Fruit fly (Drosophila melanogaster) whole organism, embryonic: ENCODE measurements around the gene Syn1.

Experiments used
- Bgb ChIP-seq: fragments of 200-800 bp; sonication (Bioruptor generic); IDR thresholded peaks from 2 replicates; pipeline ENCODE4 v1.3.6; 2022; ENCODE audit warnings: missing biosample characterization, missing genetic modification characterization; ENCODE audit not compliant: partially characterized antibody
- C15 ChIP-seq: fragments of 200-800 bp; sonication (Bioruptor generic); IDR thresholded peaks from 3 replicates; pipeline ENCODE4 v1.3.6; 2022; ENCODE audit warnings: missing biosample characterization, missing genetic modification characterization
- CG10565 ChIP-seq: fragments of 200-800 bp; sonication (Bioruptor generic); optimal IDR thresholded peaks from 3 replicates; lab custom pipeline; 2016; ENCODE audit warnings: missing biosample characterization, mild to moderate bottlenecking, missing genetic modification characterization
- CG11456 ChIP-seq: fragments of 200-800 bp; sonication (Bioruptor generic); IDR thresholded peaks from 3 replicates; pipeline ENCODE4 v1.3.6; 2022; ENCODE audit warnings: missing biosample characterization, missing genetic modification characterization
- CG13424 ChIP-seq: fragments of 200-800 bp; sonication (Bioruptor generic); optimal IDR thresholded peaks from 2 replicates; lab custom pipeline; 2019; ENCODE audit warnings: missing biosample characterization, mild to moderate bottlenecking, missing genetic modification characterization, moderate library complexity
- CG13624 ChIP-seq: fragments of 200-800 bp; sonication (Bioruptor generic); optimal IDR thresholded peaks from 2 replicates; lab custom pipeline; 2016; ENCODE audit warnings: missing biosample characterization, missing genetic modification characterization
- CG1603 ChIP-seq: fragments of 200-800 bp; sonication (Bioruptor generic); optimal IDR thresholded peaks from 2 replicates; lab custom pipeline; 2019; ENCODE audit warnings: missing biosample characterization, mild to moderate bottlenecking, missing genetic modification characterization, moderate library complexity
- CG1647 ChIP-seq: fragments of 200-800 bp; sonication (Bioruptor generic); optimal IDR thresholded peaks from 3 replicates; lab custom pipeline; 2016; ENCODE audit warnings: missing biosample characterization, missing genetic modification characterization
- CG16863 ChIP-seq: fragments of 200-800 bp; sonication (Bioruptor generic); optimal IDR thresholded peaks from 3 replicates; lab custom pipeline; 2016; ENCODE audit warnings: missing biosample characterization, missing genetic modification characterization
- CG17568 ChIP-seq: fragments of 200-800 bp; sonication (Bioruptor generic); optimal IDR thresholded peaks from 2 replicates; lab custom pipeline; 2018; ENCODE audit warnings: missing biosample characterization, mild to moderate bottlenecking, missing genetic modification characterization, moderate library complexity
- CG17829 ChIP-seq: fragments of 200-800 bp; optimal IDR thresholded peaks from 2 replicates; lab custom pipeline; 2019; ENCODE audit warnings: missing biosample characterization, mild to moderate bottlenecking, missing genetic modification characterization, moderate library complexity
- CG18599 ChIP-seq: fragments of 200-800 bp; sonication (Bioruptor generic); optimal IDR thresholded peaks from 3 replicates; lab custom pipeline; 2017; ENCODE audit warnings: missing biosample characterization, missing genetic modification characterization, mild to moderate bottlenecking, moderate library complexity, missing genetic modification reagents
- CG2116 ChIP-seq: fragments of 200-800 bp; sonication (Bioruptor generic); optimal IDR thresholded peaks from 3 replicates; lab custom pipeline; 2018; ENCODE audit warnings: missing biosample characterization, mild to moderate bottlenecking, missing genetic modification characterization
- CG3163 ChIP-seq: fragments of 200-800 bp; sonication (Bioruptor generic); optimal IDR thresholded peaks from 3 replicates; lab custom pipeline; 2016; ENCODE audit warnings: missing biosample characterization, missing genetic modification characterization
- CG3281 ChIP-seq: fragments of 200-800 bp; sonication (Bioruptor generic); optimal IDR thresholded peaks from 3 replicates; lab custom pipeline; 2017; ENCODE audit warnings: missing biosample characterization, mild to moderate bottlenecking, missing genetic modification characterization
- CG42726 ChIP-seq: fragments of 200-800 bp; sonication (Bioruptor generic); IDR thresholded peaks from 2 replicates; pipeline ENCODE4 v1.3.6; 2022; ENCODE audit warnings: missing biosample characterization, missing genetic modification characterization; ENCODE audit not compliant: partially characterized antibody
- CG4424 ChIP-seq: fragments of 200-800 bp; sonication (Bioruptor generic); optimal IDR thresholded peaks from 3 replicates; lab custom pipeline; 2016; ENCODE audit warnings: missing biosample characterization, missing genetic modification characterization
- CG5245 ChIP-seq: fragments of 200-800 bp; sonication (Bioruptor generic); optimal IDR thresholded peaks from 3 replicates; lab custom pipeline; 2016; ENCODE audit warnings: missing biosample characterization, missing genetic modification characterization
- CG8944 ChIP-seq: fragments of 200-800 bp; sonication (Bioruptor generic); optimal IDR thresholded peaks from 3 replicates; lab custom pipeline; 2016; ENCODE audit warnings: missing biosample characterization, missing genetic modification characterization
- CHES-1-like ChIP-seq: fragments of 200-800 bp; sonication (Bioruptor generic); optimal IDR thresholded peaks from 2 replicates; lab custom pipeline; 2016; ENCODE audit warnings: missing biosample characterization, missing genetic modification characterization
- Camta ChIP-seq: fragments of 200-800 bp; sonication (Bioruptor generic); optimal IDR thresholded peaks from 2 replicates; lab custom pipeline; 2016; ENCODE audit warnings: missing biosample characterization, missing genetic modification characterization
- Dfd ChIP-seq, 2 experiments: fragments of >200 bp; optimal IDR thresholded peaks; 2 replicates each; lab custom pipeline; 2017; ENCODE audit warnings: missing biosample characterization in 2 of 2, missing genetic modification characterization in 2 of 2
- E2f2 ChIP-seq: fragments of 200-800 bp; sonication (Bioruptor generic); IDR thresholded peaks from 2 replicates; pipeline ENCODE4 v1.3.6; 2022; ENCODE audit warnings: missing biosample characterization, missing genetic modification characterization
- Elba2 ChIP-seq: fragments of 200-800 bp; sonication (Bioruptor generic); optimal IDR thresholded peaks from 3 replicates; lab custom pipeline; 2016; ENCODE audit warnings: missing biosample characterization, missing genetic modification characterization
- Hand ChIP-seq: fragments of 200-800 bp; sonication (Bioruptor generic); optimal IDR thresholded peaks from 2 replicates; lab custom pipeline; 2017; ENCODE audit warnings: mild to moderate bottlenecking, missing biosample characterization, missing genetic modification reagents, missing genetic modification characterization
- Kr ChIP-seq: fragments of 200-800 bp; sonication (Bioruptor generic); optimal IDR thresholded peaks from 2 replicates; lab custom pipeline; 2017; ENCODE audit warnings: missing biosample characterization, mild to moderate bottlenecking, missing genetic modification characterization
- Nf-YA ChIP-seq: fragments of 200-800 bp; sonication (Bioruptor generic); IDR thresholded peaks from 2 replicates; pipeline ENCODE4 v1.3.6; 2022; ENCODE audit warnings: missing biosample characterization, missing genetic modification characterization
- Nf-YC ChIP-seq: fragments of 200-800 bp; optimal IDR thresholded peaks from 3 replicates; lab custom pipeline; 2019; ENCODE audit warnings: missing biosample characterization, mild to moderate bottlenecking, missing genetic modification characterization, moderate library complexity
- Sry-β ChIP-seq: fragments of 200-800 bp; sonication (Bioruptor generic); optimal IDR thresholded peaks from 2 replicates; lab custom pipeline; 2018; ENCODE audit warnings: missing biosample characterization, mild to moderate bottlenecking, missing genetic modification characterization, moderate library complexity
- Ssrp ChIP-seq: fragments of 200-800 bp; sonication (Bioruptor generic); optimal IDR thresholded peaks from 2 replicates; lab custom pipeline; 2018; ENCODE audit warnings: missing biosample characterization, mild to moderate bottlenecking, missing genetic modification characterization, moderate library complexity
- Taf1 ChIP-seq: fragments of 200-800 bp; sonication (Bioruptor generic); IDR thresholded peaks from 2 replicates; pipeline ENCODE4 v1.3.6; 2022; ENCODE audit warnings: missing biosample characterization, missing genetic modification characterization
- Tbp ChIP-seq: fragments of >200 bp; optimal IDR thresholded peaks from 2 replicates; lab custom pipeline; 2018; ENCODE audit warnings: missing biosample characterization, missing genetic modification characterization
- br ChIP-seq: fragments of >200 bp; optimal IDR thresholded peaks from 2 replicates; lab custom pipeline; 2017
- btn ChIP-seq: fragments of 200-800 bp; sonication (Bioruptor generic); optimal IDR thresholded peaks from 2 replicates; lab custom pipeline; 2016; ENCODE audit warnings: missing biosample characterization, missing genetic modification characterization
- cas ChIP-seq: fragments of 200-800 bp; sonication (Bioruptor generic); IDR thresholded peaks from 2 replicates; pipeline ENCODE4 v1.3.6; 2022; ENCODE audit warnings: missing biosample characterization, missing genetic modification characterization
- ci ChIP-seq: fragments of 200-800 bp; sonication (Bioruptor generic); IDR thresholded peaks from 3 replicates; pipeline ENCODE4 v1.3.6; 2022; ENCODE audit warnings: missing biosample characterization, missing genetic modification characterization
- crc ChIP-seq: fragments of 200-800 bp; sonication (Bioruptor generic); optimal IDR thresholded peaks from 2 replicates; lab custom pipeline; 2016; ENCODE audit warnings: missing biosample characterization, missing genetic modification characterization
- danr ChIP-seq: fragments of 200-800 bp; sonication (Bioruptor generic); IDR thresholded peaks from 2 replicates; pipeline ENCODE4 v1.3.6; 2022; ENCODE audit warnings: missing biosample characterization, missing genetic modification characterization
- dati ChIP-seq: fragments of 200-800 bp; sonication (Bioruptor generic); IDR thresholded peaks from 2 replicates; pipeline ENCODE4 v1.3.6; 2022; ENCODE audit warnings: missing biosample characterization, missing genetic modification characterization
- ems ChIP-seq: fragments of 200-800 bp; sonication (Bioruptor generic); optimal IDR thresholded peaks from 3 replicates; lab custom pipeline; 2016; ENCODE audit warnings: missing biosample characterization, missing genetic modification characterization
- fu2 ChIP-seq: fragments of 200-800 bp; sonication (Bioruptor generic); optimal IDR thresholded peaks from 2 replicates; lab custom pipeline; 2016; ENCODE audit warnings: missing biosample characterization, missing genetic modification characterization
- lmd ChIP-seq: fragments of 200-800 bp; sonication (Bioruptor generic); IDR thresholded peaks from 2 replicates; pipeline ENCODE4 v1.3.6; 2022; ENCODE audit warnings: missing biosample characterization, missing genetic modification characterization
- mam ChIP-seq: fragments of 200-800 bp; sonication (Bioruptor generic); optimal IDR thresholded peaks from 3 replicates; lab custom pipeline; 2016; ENCODE audit warnings: missing biosample characterization, missing genetic modification characterization
- pfk ChIP-seq: fragments of 200-800 bp; sonication (Bioruptor generic); optimal IDR thresholded peaks from 2 replicates; lab custom pipeline; 2018; ENCODE audit warnings: missing biosample characterization, mild to moderate bottlenecking, missing genetic modification characterization, moderate library complexity
- pzg ChIP-seq: fragments of 200-800 bp; sonication (Bioruptor generic); optimal IDR thresholded peaks from 3 replicates; lab custom pipeline; 2018; ENCODE audit warnings: missing biosample characterization, mild to moderate bottlenecking, missing genetic modification characterization, moderate library complexity
- run ChIP-seq: fragments of 200-800 bp; sonication (Bioruptor generic); optimal IDR thresholded peaks from 3 replicates; lab custom pipeline; 2018; ENCODE audit warnings: missing biosample characterization, mild to moderate bottlenecking, missing genetic modification characterization
- salm ChIP-seq: fragments of 200-800 bp; sonication (Bioruptor generic); optimal IDR thresholded peaks from 2 replicates; lab custom pipeline; 2018; ENCODE audit warnings: missing biosample characterization, mild to moderate bottlenecking, missing genetic modification characterization
- slou ChIP-seq: fragments of 200-800 bp; sonication (Bioruptor generic); optimal IDR thresholded peaks from 3 replicates; lab custom pipeline; 2016; ENCODE audit warnings: missing biosample characterization, missing genetic modification characterization
- stc ChIP-seq: fragments of 200-800 bp; sonication (Bioruptor generic); IDR thresholded peaks from 2 replicates; pipeline ENCODE4 v1.3.6; 2022; ENCODE audit warnings: missing biosample characterization, missing genetic modification characterization
- tap ChIP-seq: fragments of 200-800 bp; optimal IDR thresholded peaks from 3 replicates; lab custom pipeline; 2019; ENCODE audit warnings: missing biosample characterization, mild to moderate bottlenecking, missing genetic modification characterization, moderate library complexity
- zen ChIP-seq: fragments of 200-800 bp; sonication (Bioruptor generic); optimal IDR thresholded peaks from 3 replicates; lab custom pipeline; 2018; ENCODE audit warnings: missing biosample characterization, mild to moderate bottlenecking, missing genetic modification characterization, moderate library complexity
- zfh2 ChIP-seq: fragments of 200-800 bp; sonication (Bioruptor generic); optimal IDR thresholded peaks from 2 replicates; lab custom pipeline; 2016; ENCODE audit warnings: missing biosample characterization, missing genetic modification characterization

Gene Syn1

DNA sequence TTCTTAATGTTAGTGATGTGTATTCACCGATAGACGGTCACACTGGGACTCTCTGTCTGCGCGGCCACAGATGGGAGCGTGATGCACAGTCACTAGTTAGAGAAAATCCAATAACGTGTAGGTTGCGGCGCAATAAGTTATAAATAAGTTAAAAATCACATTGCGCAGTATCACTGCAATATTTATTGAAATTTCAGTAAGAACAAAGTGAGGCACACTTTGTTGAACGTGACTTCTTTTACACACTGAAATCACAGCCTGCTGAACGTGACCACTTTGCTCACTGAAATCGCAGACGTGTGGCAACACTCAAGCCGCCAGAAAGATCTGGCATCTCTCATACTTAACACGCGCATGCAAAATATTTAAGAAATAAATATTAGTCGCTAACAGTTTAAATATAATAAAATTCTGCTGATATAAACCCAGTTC is 41.7 kb downstream of the Syn1 start, which contains the start of the genes CG11247 and Polr2H (continued):
- TF ChIP-seq CG17568 (GFP tag; lab: Kevin White, UChicago) (no peak), salm (tag; lab: Kevin White, UChicago) (peak; percentile 30), pzg (peak; percentile 81), Taf1 (GFP tag; lab: Robert Waterston, UW) (peak; percentile 79), slou (GFP tag; lab: Kevin White, UChicago) (peak; percentile 85), danr (GFP tag; lab: Robert Waterston, UW) (peak; percentile 89), Nf-YC (tag; lab: Kevin White, UChicago) (peak; percentile 70), CG10565 (GFP tag; lab: Kevin White, UChicago) (peak; percentile 76), CG18599 (peak; percentile 76), lmd (peak; percentile 94), run (no peak), Hand (GFP tag; lab: Kevin White, UChicago) (no peak), CG13624 (peak; percentile 96), CG16863 (peak; percentile 94), br (lab: Kevin White, UChicago) (no peak), CHES-1-like (GFP tag; lab: Kevin White, UChicago) (peak; percentile 96), ci (GFP tag; lab: Robert Waterston, UW) (peak; percentile 92), stc (GFP tag; lab: Robert Waterston, UW) (peak; percentile 80), Ssrp (tag; lab: Kevin White, UChicago) (peak; percentile 89), E2f2 (GFP tag; lab: Robert Waterston, UW) (peak; percentile 59), cas (GFP tag; lab: Robert Waterston, UW) (peak; percentile 85; the same call in 1 of the 2 replicates), Elba2 (GFP tag; lab: Kevin White, UChicago) (peak; percentile 79), tap (tag; lab: Kevin White, UChicago) (no peak), ems (peak; percentile 92), CG2116 (GFP tag; lab: Kevin White, UChicago) (peak; percentile 83), CG3163 (GFP tag; lab: Kevin White, UChicago) (peak; percentile 80), CG8944 (GFP tag; lab: Kevin White, UChicago) (peak; percentile 95), Dfd (GFP tag; optimal IDR thresholded peaks at IDR 0.05; lab: Kevin White, UChicago) (no peak), CG13424 (tag; lab: Kevin White, UChicago) (peak; percentile 89), CG11456 (peak; percentile 94), Sry-β (GFP tag; lab: Kevin White, UChicago) (peak; percentile 66), C15 (GFP tag; lab: Robert Waterston, UW) (peak; percentile 79; the same call in 1 of the 3 replicates), zfh2 (peak; percentile 97), pfk (GFP tag; lab: Kevin White, UChicago) (no peak), CG3281 (peak; percentile 82), fu2 (peak; percentile 95), Nf-YA (GFP tag; lab: Robert Waterston, UW) (peak; percentile 68), Camta (GFP tag; lab: Kevin White, UChicago) (peak; percentile 91), zen (tag; lab: Kevin White, UChicago) (peak; percentile 85), CG17829 (tag; lab: Kevin White, UChicago) (peak; percentile 89), Kr (GFP tag; lab: Kevin White, UChicago) (no peak), CG1647 (GFP tag; lab: Kevin White, UChicago) (peak; percentile 93), CG5245 (GFP tag; lab: Kevin White, UChicago) (peak; percentile 81), Bgb (peak; percentile 67), crc (GFP tag; lab: Kevin White, UChicago) (peak; percentile 84), Tbp (GFP tag; lab: Kevin White, UChicago) (no peak), btn (GFP tag; lab: Kevin White, UChicago) (peak; percentile 78), CG4424 (GFP tag; lab: Kevin White, UChicago) (peak; percentile 92), mam (GFP tag; lab: Kevin White, UChicago) (peak; percentile 98), CG42726 (GFP tag; lab: Robert Waterston, UW) (peak; percentile 38; the same call in 1 of the 2 replicates), dati (peak; percentile 64; the same call in 1 of the 2 replicates), CG1603 (tag; lab: Kevin White, UChicago) (peak; percentile 96)
